Worm (Caenorhabditis elegans) whole organism, mixed stage, embryonic: ENCODE results near the gene C11E4.8.

Experiments
- blmp-1 ChIP-seq: fragments of 150-350 bp; optimal IDR thresholded peaks from 2 replicates; lab custom pipeline; 2014; ENCODE audit warnings: missing biosample characterization, missing genetic modification characterization
- ceh-39 ChIP-seq: fragments of 150-350 bp; optimal IDR thresholded peaks from 2 replicates; lab custom pipeline; 2014; ENCODE audit warnings: missing biosample characterization, missing genetic modification characterization
- ceh-43 ChIP-seq: fragments of 200-800 bp; sonication (Bioruptor generic); optimal IDR thresholded peaks from 2 replicates; lab custom pipeline; 2018; ENCODE audit warnings: mild to moderate bottlenecking, missing genetic modification characterization, moderate library complexity, missing compliant biosample characterization
- ceh-83 ChIP-seq: fragments of 200-800 bp; sonication (Bioruptor generic); optimal IDR thresholded peaks from 2 replicates; lab custom pipeline; 2018; ENCODE audit warnings: mild to moderate bottlenecking, missing genetic modification characterization, missing compliant biosample characterization
- ces-1 ChIP-seq: fragments of 150-350 bp; optimal IDR thresholded peaks from 2 replicates; lab custom pipeline; 2014; ENCODE audit warnings: missing biosample characterization, missing genetic modification reagents, missing genetic modification characterization
- elt-1 ChIP-seq: sonication (generic microtip); optimal IDR thresholded peaks from 2 replicates; lab custom pipeline; 2017; ENCODE audit warnings: missing genetic modification characterization, mild to moderate bottlenecking, missing compliant biosample characterization, antibody characterized with exemption, moderate library complexity, borderline replicate concordance; ENCODE audit not compliant: insufficient read depth
- elt-3 ChIP-seq: fragments of 150-350 bp; optimal IDR thresholded peaks from 2 replicates; lab custom pipeline; 2014; ENCODE audit warnings: missing biosample characterization, missing genetic modification characterization
- flh-1 ChIP-seq: fragments of 200-800 bp; sonication (Bioruptor generic); optimal IDR thresholded peaks from 2 replicates; lab custom pipeline; 2018; ENCODE audit warnings: mild to moderate bottlenecking, missing genetic modification characterization, moderate library complexity, missing compliant biosample characterization
- ham-2 ChIP-seq: fragments of 200-800 bp; sonication (Bioruptor generic); optimal IDR thresholded peaks from 2 replicates; lab custom pipeline; 2018; ENCODE audit warnings: mild to moderate bottlenecking, missing genetic modification characterization, missing compliant biosample characterization
- lin-13 ChIP-seq: fragments of 150-350 bp; optimal IDR thresholded peaks from 2 replicates; lab custom pipeline; 2014; ENCODE audit warnings: missing biosample characterization, missing genetic modification characterization
- lin-32 ChIP-seq: fragments of 200-800 bp; sonication (Bioruptor generic); optimal IDR thresholded peaks from 2 replicates; lab custom pipeline; 2018; ENCODE audit warnings: mild to moderate bottlenecking, missing genetic modification characterization, missing compliant biosample characterization
- lsy-2 ChIP-seq: fragments of 150-350 bp; optimal IDR thresholded peaks from 2 replicates; lab custom pipeline; 2014; ENCODE audit warnings: missing biosample characterization, missing genetic modification characterization
- mab-5 ChIP-seq: fragments of 150-350 bp; optimal IDR thresholded peaks from 2 replicates; lab custom pipeline; 2014; ENCODE audit warnings: missing biosample characterization, missing genetic modification characterization
- mep-1 ChIP-seq: fragments of 150-350 bp; optimal IDR thresholded peaks from 2 replicates; lab custom pipeline; 2017; ENCODE audit warnings: missing biosample characterization, missing genetic modification reagents, missing genetic modification characterization, inconsistent platforms
- mls-2 ChIP-seq: sonication (generic microtip); optimal IDR thresholded peaks from 2 replicates; lab custom pipeline; 2016; ENCODE audit warnings: mild to moderate bottlenecking, missing genetic modification characterization, moderate library complexity, missing compliant biosample characterization
- nhr-12 ChIP-seq: fragments of 150-350 bp; optimal IDR thresholded peaks from 2 replicates; lab custom pipeline; 2014; ENCODE audit warnings: missing biosample characterization, missing genetic modification characterization
- nhr-2 ChIP-seq: fragments of 150-350 bp; optimal IDR thresholded peaks from 2 replicates; lab custom pipeline; 2014; ENCODE audit warnings: missing biosample characterization, missing genetic modification characterization
- nhr-237 ChIP-seq: fragments of 150-350 bp; optimal IDR thresholded peaks from 2 replicates; lab custom pipeline; 2014; ENCODE audit warnings: missing biosample characterization, missing genetic modification characterization
- nhr-28 ChIP-seq: fragments of 150-350 bp; optimal IDR thresholded peaks from 2 replicates; lab custom pipeline; 2014; ENCODE audit warnings: missing biosample characterization, missing genetic modification characterization
- nhr-76 ChIP-seq: sonication (generic microtip); optimal IDR thresholded peaks from 2 replicates; lab custom pipeline; 2017; ENCODE audit warnings: missing biosample characterization, missing genetic modification characterization
- pha-4 ChIP-seq: fragments of 150-350 bp; optimal IDR thresholded peaks from 2 replicates; lab custom pipeline; 2018; ENCODE audit warnings: missing biosample characterization, missing genetic modification reagents, missing genetic modification characterization
- sem-2 ChIP-seq: fragments of 200-800 bp; sonication (Bioruptor generic); optimal IDR thresholded peaks from 2 replicates; lab custom pipeline; 2018; ENCODE audit warnings: mild to moderate bottlenecking, missing genetic modification characterization, missing compliant biosample characterization
- sptf-1 ChIP-seq: sonication (generic microtip); optimal IDR thresholded peaks from 2 replicates; lab custom pipeline; 2017; ENCODE audit warnings: mild to moderate bottlenecking, missing genetic modification characterization, moderate library complexity, missing compliant biosample characterization
- tbx-8 ChIP-seq: fragments of 200-800 bp; sonication (Bioruptor generic); optimal IDR thresholded peaks from 2 replicates; lab custom pipeline; 2018; ENCODE audit warnings: mild to moderate bottlenecking, missing genetic modification characterization, moderate library complexity, missing compliant biosample characterization
- unc-39 ChIP-seq: fragments of 150-350 bp; optimal IDR thresholded peaks from 2 replicates; lab custom pipeline; 2014; ENCODE audit warnings: missing biosample characterization, missing genetic modification characterization
- zip-8 ChIP-seq: fragments of 150-350 bp; optimal IDR thresholded peaks from 2 replicates; lab custom pipeline; 2014; ENCODE audit warnings: missing biosample characterization, missing genetic modification characterization
- ztf-11 ChIP-seq: fragments of 150-350 bp; optimal IDR thresholded peaks from 2 replicates; lab custom pipeline; 2014; ENCODE audit warnings: missing biosample characterization, missing genetic modification characterization

The C11E4.8 gene

ce11 chrX:9638825-9639474 lies 18.7 kb downstream of the C11E4.8 start:
- TF ChIP-seq zip-8 = no peak
- no peak for TF ChIP-seq lin-13
- no peak for TF ChIP-seq lin-32 (GFP tag; lab: Kevin White, UChicago)
- no peak for TF ChIP-seq blmp-1 (tag; lab: Kevin White, UChicago)
- no peak for TF ChIP-seq nhr-28 (tag; lab: Kevin White, UChicago)
- no peak for TF ChIP-seq ces-1 (GFP tag; lab: Kevin White, UChicago)
- TF ChIP-seq lsy-2 (tag; lab: Kevin White, UChicago) = no peak

- no peak for TF ChIP-seq lin-13
- peak; percentile 30 for TF ChIP-seq ces-1 (GFP tag; lab: Kevin White, UChicago)
- TF ChIP-seq unc-39 (tag; lab: Kevin White, UChicago) = no peak
Measured at ce11 chrX:9640902-9641301, 20.7 kb downstream of the C11E4.8 start.

ce11 chrX:9642775-9643461 lies 22.7 kb downstream of the C11E4.8 start:
- TF ChIP-seq elt-3 (tag; lab: Kevin White, UChicago) (no peak), ztf-11 (tag; lab: Kevin White, UChicago) (no peak), zip-8 (no peak), sem-2 (GFP tag; lab: Kevin White, UChicago) (no peak)

- no peak for TF ChIP-seq flh-1
- peak; percentile 53 for TF ChIP-seq ces-1 (GFP tag; lab: Kevin White, UChicago)
Measured at ce11 chrX:9648098-9648574, 27.9 kb downstream of the C11E4.8 start, which contains the start of gene F34H10.4. F34H10.4 (plus strand) TSS chrX:9648524.

ce11 chrX:9653016-9653415 lies 32.8 kb downstream of the C11E4.8 start, which contains the start of gene aex-2:
aex-2 (minus strand) TSS chrX:9653116.
- TF ChIP-seq sem-2 (GFP tag; lab: Kevin White, UChicago) = no peak
- TF ChIP-seq ztf-11 (tag; lab: Kevin White, UChicago) = no peak
- TF ChIP-seq nhr-76 (tag; lab: Kevin White, UChicago) = no peak
- TF ChIP-seq flh-1 = no peak
- no peak for TF ChIP-seq ceh-83 (GFP tag; lab: Kevin White, UChicago)
- TF ChIP-seq ceh-39 (tag; lab: Kevin White, UChicago) = no peak
- TF ChIP-seq lin-32 (GFP tag; lab: Kevin White, UChicago) = no peak

ce11 chrX:9653478-9653877 lies 33.2 kb downstream of the C11E4.8 start:
- no peak for TF ChIP-seq ceh-39 (tag; lab: Kevin White, UChicago)
- TF ChIP-seq ces-1 (GFP tag; lab: Kevin White, UChicago) = no peak
- no peak for TF ChIP-seq nhr-237 (tag; lab: Kevin White, UChicago)
- TF ChIP-seq elt-3 (tag; lab: Kevin White, UChicago) = no peak
- TF ChIP-seq tbx-8 (GFP tag; lab: Kevin White, UChicago) = no peak
- no peak for TF ChIP-seq ztf-11 (tag; lab: Kevin White, UChicago)
- TF ChIP-seq lsy-2 (tag; lab: Kevin White, UChicago) = no peak
- no peak for TF ChIP-seq nhr-76 (tag; lab: Kevin White, UChicago)
- no peak for TF ChIP-seq nhr-28 (tag; lab: Kevin White, UChicago)

ce11 chrX:9654232-9654631 lies 34.0 kb downstream of the C11E4.8 start:
- TF ChIP-seq mab-5 (tag; lab: Kevin White, UChicago) (no peak), ztf-11 (tag; lab: Kevin White, UChicago) (no peak), mls-2 (no peak), ham-2 (no peak), blmp-1 (tag; lab: Kevin White, UChicago) (no peak), nhr-76 (tag; lab: Kevin White, UChicago) (no peak), mep-1 (tag; lab: Kevin White, UChicago) (no peak)
- TF ChIP-seq, all 35 proteins: peak for 0

ce11 chrX:9656772-9657171 lies 36.5 kb downstream of the C11E4.8 start:
- no peak for TF ChIP-seq ceh-43
- TF ChIP-seq sem-2 (GFP tag; lab: Kevin White, UChicago) = no peak
- no peak for TF ChIP-seq ceh-83 (GFP tag; lab: Kevin White, UChicago)
- TF ChIP-seq elt-3 (tag; lab: Kevin White, UChicago) = no peak
- TF ChIP-seq nhr-12 (tag; lab: Kevin White, UChicago) = no peak
- TF ChIP-seq pha-4 (tag; lab: Kevin White, UChicago) = no peak
- no peak for TF ChIP-seq flh-1
- no peak for TF ChIP-seq nhr-76 (tag; lab: Kevin White, UChicago)
- TF ChIP-seq unc-39 (tag; lab: Kevin White, UChicago) = no peak
- no peak for TF ChIP-seq lin-13
- no peak for TF ChIP-seq sptf-1 (tag; lab: Kevin White, UChicago)
- TF ChIP-seq mls-2 = no peak
- no peak for TF ChIP-seq ham-2
- TF ChIP-seq elt-1 = no peak
- no peak for TF ChIP-seq blmp-1 (tag; lab: Kevin White, UChicago)
- no peak for TF ChIP-seq nhr-28 (tag; lab: Kevin White, UChicago)
- TF ChIP-seq nhr-2 = no peak
